Worm (Caenorhabditis elegans) whole organism, L2 larva: ENCODE results near the gene C17G10.13.
"Not testable (repeated sequence)": the region's sequence is repeated elsewhere in the genome, so short reads cannot be mapped to it uniquely, and the experiment has no call there.

Experiments
- ZK546.5 ChIP-seq: sonication (generic microtip); optimal IDR thresholded peaks from 2 replicates; lab custom pipeline; 2017; ENCODE audit warnings: missing biosample characterization, missing genetic modification characterization
- aly-2 ChIP-seq: fragments of 150-350 bp; optimal IDR thresholded peaks from 2 replicates; lab custom pipeline; 2014; ENCODE audit warnings: missing biosample characterization, missing genetic modification characterization
- ceh-82 ChIP-seq: fragments of 150-350 bp; optimal IDR thresholded peaks from 2 replicates; lab custom pipeline; 2014; ENCODE audit warnings: missing biosample characterization, missing genetic modification characterization
- fos-1 ChIP-seq: fragments of 150-350 bp; optimal IDR thresholded peaks from 2 replicates; lab custom pipeline; 2014; ENCODE audit warnings: missing biosample characterization, missing genetic modification characterization
- lin-11 ChIP-seq: fragments of 150-350 bp; sonication (generic microtip); optimal IDR thresholded peaks from 2 replicates; lab custom pipeline; 2014; ENCODE audit warnings: missing biosample characterization, missing genetic modification characterization, inconsistent platforms, mixed read lengths
- nhr-77 ChIP-seq: fragments of 150-350 bp; optimal IDR thresholded peaks from 2 replicates; lab custom pipeline; 2014; ENCODE audit warnings: missing biosample characterization, missing genetic modification characterization
- skn-1 ChIP-seq: sonication (generic microtip); optimal IDR thresholded peaks from 2 replicates; lab custom pipeline; 2017; ENCODE audit warnings: missing biosample characterization, missing genetic modification characterization
- unc-39 ChIP-seq: fragments of 150-350 bp; optimal IDR thresholded peaks from 2 replicates; lab custom pipeline; 2014; ENCODE audit warnings: missing biosample characterization, missing genetic modification characterization
- unc-62 ChIP-seq: fragments of 150-350 bp; optimal IDR thresholded peaks from 2 replicates; lab custom pipeline; 2014; ENCODE audit warnings: missing biosample characterization, missing genetic modification reagents, missing genetic modification characterization

- not testable (repeated sequence) for TF ChIP-seq skn-1; ceh-82 (tag; lab: Kevin White, UChicago); lin-11 (tag; lab: Kevin White, UChicago); unc-39 (tag; lab: Kevin White, UChicago); ZK546.5 (tag; lab: Kevin White, UChicago); nhr-77 (tag; lab: Kevin White, UChicago); fos-1 (tag; lab: Kevin White, UChicago); aly-2 (tag; lab: Kevin White, UChicago); unc-62
Measured at ce11 chrII:5622383-5622939, 32.9 kb upstream of the C17G10.13 start, which contains the start of the genes eif-3.L and npl-4.2.
